Worm (Caenorhabditis elegans): ENCODE measurements around the gene C44B11.6.

DNA sequence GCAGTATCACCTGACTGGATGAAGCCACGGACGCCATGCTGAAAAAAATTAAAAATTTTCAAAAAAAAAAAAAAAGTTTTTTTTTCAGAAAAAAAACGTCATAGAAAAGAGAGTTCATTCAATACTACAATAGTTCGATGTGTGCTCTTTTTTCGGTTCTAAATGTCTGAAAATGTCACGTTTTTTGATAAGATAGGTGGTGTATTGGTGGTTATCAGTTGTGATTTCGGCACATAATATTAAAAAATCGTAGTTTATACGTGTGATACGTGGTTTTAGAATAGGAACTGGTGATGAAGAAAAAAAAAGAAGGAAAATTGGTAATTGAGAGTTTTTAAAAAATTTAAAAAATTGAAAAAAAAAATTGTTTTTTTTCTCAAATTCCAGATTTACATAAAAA lies 36.0 kb upstream of the C44B11.6 start:
- no peak for TF ChIP-seq elt-3 (tag; optimal IDR thresholded peaks at IDR 0.05)
- no peak for TF ChIP-seq nhr-85 (tag)
- TF ChIP-seq lin-13 (GFP tag; optimal IDR thresholded peaks at IDR 0.05) = no peak
- no peak for TF ChIP-seq aly-2 (tag; optimal IDR thresholded peaks at IDR 0.05)
- TF ChIP-seq pqm-1 (tag; optimal IDR thresholded peaks at IDR 0.05) = no peak
- no peak for TF ChIP-seq fkh-4 (tag; optimal IDR thresholded peaks at IDR 0.05; ENCODE audit: borderline replicate concordance)
- no peak for TF ChIP-seq ama-1 (optimal IDR thresholded peaks at IDR 0.05)
- TF ChIP-seq C16A3.4 (tag; optimal IDR thresholded peaks at IDR 0.05) = no peak
- TF ChIP-seq nhr-20 (tag; optimal IDR thresholded peaks at IDR 0.05) = no peak
- no peak for TF ChIP-seq pax-3 (tag; optimal IDR thresholded peaks at IDR 0.05)
- no peak for TF ChIP-seq nhr-77 (tag; optimal IDR thresholded peaks at IDR 0.05)
- TF ChIP-seq zag-1 (tag; optimal IDR thresholded peaks at IDR 0.05) = no peak
- TF ChIP-seq fkh-10 (GFP tag; optimal IDR thresholded peaks at IDR 0.05) = no peak

Data from whole organism, L1 larva.